Fruit fly (Drosophila melanogaster) whole organism, pupa: ENCODE measurements around the gene BG642163.

ENCODE experiments used
- CG15710 ChIP-seq: fragments of 200-800 bp; sonication (Bioruptor generic); optimal IDR thresholded peaks from 2 replicates; lab custom pipeline; 2018; ENCODE audit warnings: missing biosample characterization, mild to moderate bottlenecking, missing genetic modification characterization, moderate library complexity
- CG17806 ChIP-seq: fragments of 200-800 bp; sonication (Bioruptor generic); optimal IDR thresholded peaks from 2 replicates; lab custom pipeline; 2018; ENCODE audit warnings: missing biosample characterization, mild to moderate bottlenecking, missing genetic modification characterization, moderate library complexity
- CG4496 ChIP-seq: fragments of 200-800 bp; sonication (Bioruptor generic); IDR thresholded peaks from 3 replicates; pipeline ENCODE4 v1.3.6; 2022; ENCODE audit warnings: missing biosample characterization, missing genetic modification characterization
- CG8159 ChIP-seq: fragments of 200-800 bp; sonication (Bioruptor generic); optimal IDR thresholded peaks from 3 replicates; lab custom pipeline; 2018; ENCODE audit warnings: missing biosample characterization, mild to moderate bottlenecking, missing genetic modification characterization, moderate library complexity
- D1 ChIP-seq: fragments of 200-800 bp; sonication (Bioruptor generic); optimal IDR thresholded peaks from 2 replicates; lab custom pipeline; 2018; ENCODE audit warnings: missing biosample characterization, mild to moderate bottlenecking, missing genetic modification characterization, moderate library complexity
- EcR ChIP-seq: fragments of 200-800 bp; sonication (Bioruptor generic); optimal IDR thresholded peaks from 3 replicates; lab custom pipeline; 2019; ENCODE audit warnings: missing biosample characterization, missing genetic modification characterization, mild to moderate bottlenecking, moderate library complexity, missing genetic modification reagents
- Ets98B ChIP-seq: fragments of 200-800 bp; sonication (Bioruptor generic); IDR thresholded peaks from 2 replicates; pipeline ENCODE4 v1.3.6; 2022; ENCODE audit warnings: missing biosample characterization, missing genetic modification characterization
- Pif1A ChIP-seq: fragments of 200-800 bp; sonication (Bioruptor generic); optimal IDR thresholded peaks from 3 replicates; lab custom pipeline; 2016; ENCODE audit warnings: missing biosample characterization, missing genetic modification characterization
- Snoo ChIP-seq: fragments of 200-800 bp; sonication (Bioruptor generic); optimal IDR thresholded peaks from 3 replicates; lab custom pipeline; 2017; ENCODE audit warnings: missing biosample characterization, mild to moderate bottlenecking, missing genetic modification characterization, inconsistent platforms
- fd96Ca ChIP-seq: fragments of 200-800 bp; sonication (Bioruptor generic); IDR thresholded peaks from 3 replicates; pipeline ENCODE4 v1.3.6; 2022; ENCODE audit warnings: missing biosample characterization, missing genetic modification characterization
- gl ChIP-seq: fragments of 200-800 bp; sonication (Bioruptor generic); optimal IDR thresholded peaks from 2 replicates; lab custom pipeline; 2018; ENCODE audit warnings: missing biosample characterization, mild to moderate bottlenecking, missing genetic modification characterization
- rn ChIP-seq: fragments of 200-800 bp; sonication (Bioruptor generic); IDR thresholded peaks from 2 replicates; pipeline ENCODE4 v1.3.6; 2022; ENCODE audit warnings: missing biosample characterization, missing genetic modification characterization

DNA sequence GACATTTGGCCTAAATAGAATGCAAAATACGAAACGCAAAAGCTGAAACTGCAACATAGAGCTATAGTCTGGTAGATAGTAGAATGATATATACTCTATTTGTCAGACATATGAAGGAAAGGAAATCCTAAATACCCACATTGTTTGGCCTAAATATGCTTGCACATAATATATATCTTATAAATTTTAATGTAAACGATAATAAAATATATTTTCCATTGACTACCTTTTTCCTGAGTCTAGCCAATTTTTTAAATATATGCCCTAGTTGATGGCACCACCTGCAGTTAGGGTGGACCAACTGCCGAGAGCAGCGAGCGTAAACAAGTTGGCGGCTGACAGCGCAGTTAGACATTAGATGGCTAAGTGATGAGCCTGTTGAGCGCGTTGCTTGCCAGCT, 44.4 kb upstream of the BG642163 start:
- no peak for TF ChIP-seq Pif1A (GFP tag; lab: Kevin White, UChicago)
- no peak for TF ChIP-seq fd96Ca
- TF ChIP-seq EcR (GFP tag; lab: Kevin White, UChicago): no peak
- TF ChIP-seq CG8159: no peak
- TF ChIP-seq Snoo: no peak
- no peak for TF ChIP-seq CG17806 (tag; lab: Kevin White, UChicago)
- no peak for TF ChIP-seq CG4496 (GFP tag; lab: Robert Waterston, UW)
- TF ChIP-seq Ets98B (GFP tag; lab: Robert Waterston, UW): no peak
- TF ChIP-seq rn (GFP tag; lab: Robert Waterston, UW): no peak
- TF ChIP-seq D1 (tag; lab: Kevin White, UChicago): no peak
- TF ChIP-seq gl: no peak
- no peak for TF ChIP-seq CG15710 (tag; lab: Kevin White, UChicago)
